Worm (Caenorhabditis elegans) whole organism, L2 larva: ENCODE measurements around the gene fkh-8.

ENCODE experiments used
- C34F6.9 ChIP-seq: fragments of 150-350 bp; optimal IDR thresholded peaks from 2 replicates; lab custom pipeline; 2014; ENCODE audit warnings: missing biosample characterization, missing genetic modification characterization
- alr-1 ChIP-seq: fragments of 150-350 bp; optimal IDR thresholded peaks from 2 replicates; lab custom pipeline; 2014; ENCODE audit warnings: missing biosample characterization, missing genetic modification characterization
- aly-2 ChIP-seq: fragments of 150-350 bp; optimal IDR thresholded peaks from 2 replicates; lab custom pipeline; 2014; ENCODE audit warnings: missing biosample characterization, missing genetic modification characterization
- ama-1 ChIP-seq: fragments of 150-350 bp; optimal IDR thresholded peaks from 2 replicates; lab custom pipeline; 2018; ENCODE audit warnings: inconsistent platforms
- blmp-1 ChIP-seq: sonication (generic microtip); optimal IDR thresholded peaks from 2 replicates; lab custom pipeline; 2017; ENCODE audit warnings: missing genetic modification characterization, mild to moderate bottlenecking, missing compliant biosample characterization, antibody characterized with exemption, moderate library complexity; ENCODE audit not compliant: insufficient read depth
- ceh-16 ChIP-seq: fragments of 150-350 bp; optimal IDR thresholded peaks from 2 replicates; lab custom pipeline; 2014; ENCODE audit warnings: missing biosample characterization, missing genetic modification characterization
- ceh-82 ChIP-seq: fragments of 150-350 bp; optimal IDR thresholded peaks from 2 replicates; lab custom pipeline; 2014; ENCODE audit warnings: missing biosample characterization, missing genetic modification characterization
- crh-2 ChIP-seq: sonication (generic microtip); optimal IDR thresholded peaks from 2 replicates; lab custom pipeline; 2017; ENCODE audit warnings: missing biosample characterization, missing genetic modification characterization
- dmd-4 ChIP-seq: sonication (generic microtip); optimal IDR thresholded peaks from 2 replicates; lab custom pipeline; 2017; ENCODE audit warnings: missing biosample characterization, missing genetic modification characterization
- egl-27 ChIP-seq: sonication (generic microtip); optimal IDR thresholded peaks from 3 replicates; lab custom pipeline; 2017; ENCODE audit warnings: missing biosample characterization, missing genetic modification reagents, missing genetic modification characterization
- elt-1 ChIP-seq: fragments of 150-350 bp; optimal IDR thresholded peaks from 2 replicates; lab custom pipeline; 2014; ENCODE audit warnings: missing biosample characterization, missing genetic modification characterization
- fos-1 ChIP-seq: fragments of 150-350 bp; optimal IDR thresholded peaks from 2 replicates; lab custom pipeline; 2014; ENCODE audit warnings: missing biosample characterization, missing genetic modification characterization
- lin-11 ChIP-seq: fragments of 150-350 bp; sonication (generic microtip); optimal IDR thresholded peaks from 2 replicates; lab custom pipeline; 2014; ENCODE audit warnings: missing biosample characterization, missing genetic modification characterization, inconsistent platforms, mixed read lengths
- lin-13 ChIP-seq: fragments of 150-350 bp; optimal IDR thresholded peaks from 2 replicates; lab custom pipeline; 2014; ENCODE audit warnings: missing biosample characterization, missing genetic modification reagents, missing genetic modification characterization
- lsy-2 ChIP-seq, 2 experiments: fragments of 150-350 bp in 1 of 2; sonication (generic microtip) in 1 of 2; optimal IDR thresholded peaks; 2 replicates each; lab custom pipeline; 2014 to 2017; ENCODE audit warnings: missing biosample characterization in 2 of 2, missing genetic modification characterization in 2 of 2
- mab-5 ChIP-seq: fragments of 150-350 bp; optimal IDR thresholded peaks from 2 replicates; lab custom pipeline; 2014; ENCODE audit warnings: missing biosample characterization, missing genetic modification characterization
- mbf-1 ChIP-seq: sonication (generic microtip); optimal IDR thresholded peaks from 2 replicates; lab custom pipeline; 2017; ENCODE audit warnings: missing biosample characterization, missing genetic modification characterization
- mdl-1 ChIP-seq, 2 experiments: fragments of 150-350 bp in 1 of 2; sonication (generic microtip) in 1 of 2; optimal IDR thresholded peaks; 2 replicates each; lab custom pipeline; 2017; ENCODE audit warnings: missing biosample characterization in 2 of 2, missing genetic modification characterization in 2 of 2
- nhr-12 ChIP-seq: fragments of 150-350 bp; optimal IDR thresholded peaks from 2 replicates; lab custom pipeline; 2014; ENCODE audit warnings: missing biosample characterization, missing genetic modification characterization
- nhr-129 ChIP-seq: fragments of 150-350 bp; optimal IDR thresholded peaks from 2 replicates; lab custom pipeline; 2014; ENCODE audit warnings: missing biosample characterization, missing genetic modification characterization
- nhr-23 ChIP-seq: fragments of 150-350 bp; optimal IDR thresholded peaks from 2 replicates; lab custom pipeline; 2014; ENCODE audit warnings: missing biosample characterization, missing genetic modification reagents, missing genetic modification characterization
- nhr-6 ChIP-seq: fragments of 150-350 bp; optimal IDR thresholded peaks from 2 replicates; lab custom pipeline; 2014; ENCODE audit warnings: missing biosample characterization, missing genetic modification characterization
- peb-1 ChIP-seq: fragments of 150-350 bp; optimal IDR thresholded peaks from 2 replicates; lab custom pipeline; 2014; ENCODE audit warnings: missing biosample characterization, missing genetic modification characterization
- skn-1 ChIP-seq: sonication (generic microtip); optimal IDR thresholded peaks from 2 replicates; lab custom pipeline; 2017; ENCODE audit warnings: missing biosample characterization, missing genetic modification characterization
- sma-3 ChIP-seq: sonication (generic microtip); optimal IDR thresholded peaks from 2 replicates; lab custom pipeline; 2016; ENCODE audit warnings: missing genetic modification reagents, missing genetic modification characterization, missing compliant biosample characterization
- sma-9 ChIP-seq, 2 experiments: fragments of 150-350 bp in 1 of 2; sonication (generic microtip) in 1 of 2; optimal IDR thresholded peaks; 2 replicates each; lab custom pipeline; 2014 to 2016; ENCODE audit warnings: missing genetic modification characterization in 2 of 2, mild to moderate bottlenecking in 1 of 2, missing biosample characterization in 1 of 2, missing compliant biosample characterization in 1 of 2, missing genetic modification reagents in 1 of 2, moderate library complexity in 1 of 2
- unc-39 ChIP-seq: fragments of 150-350 bp; optimal IDR thresholded peaks from 2 replicates; lab custom pipeline; 2014; ENCODE audit warnings: missing biosample characterization, missing genetic modification characterization
- unc-55 ChIP-seq: fragments of 150-350 bp; sonication (generic microtip); optimal IDR thresholded peaks from 3 replicates; lab custom pipeline; 2014; ENCODE audit warnings: missing biosample characterization, missing genetic modification reagents, missing genetic modification characterization
- unc-62 ChIP-seq: fragments of 150-350 bp; optimal IDR thresholded peaks from 2 replicates; lab custom pipeline; 2014; ENCODE audit warnings: missing biosample characterization, missing genetic modification reagents, missing genetic modification characterization
- zag-1 ChIP-seq: fragments of 150-350 bp; optimal IDR thresholded peaks from 2 replicates; lab custom pipeline; 2014; ENCODE audit warnings: missing biosample characterization, missing genetic modification characterization
- ztf-11 ChIP-seq: sonication (generic microtip); optimal IDR thresholded peaks from 2 replicates; lab custom pipeline; 2017; ENCODE audit warnings: missing biosample characterization, missing genetic modification characterization
- ztf-4 ChIP-seq: fragments of 150-350 bp; optimal IDR thresholded peaks from 2 replicates; lab custom pipeline; 2014; ENCODE audit warnings: missing biosample characterization, missing genetic modification characterization

The fkh-8 gene

ce11 chrII:6207252-6207651, 16.1 kb upstream of the fkh-8 start:
- no peak for TF ChIP-seq sma-9 (GFP tag; optimal IDR thresholded peaks at IDR 0.05; lab: Kevin White, UChicago)
- no peak for TF ChIP-seq sma-9 (tag; optimal IDR thresholded peaks at IDR 0.05; lab: Kevin White, UChicago)
- TF ChIP-seq mdl-1 (tag; optimal IDR thresholded peaks at IDR 0.05; lab: Kevin White, UChicago) = no peak
- no peak for TF ChIP-seq mbf-1 (tag; lab: Kevin White, UChicago)
- no peak for TF ChIP-seq zag-1
- no peak for TF ChIP-seq dmd-4 (tag; lab: Kevin White, UChicago)
- no peak for TF ChIP-seq ama-1 (lab: Kevin White, UChicago)
- TF ChIP-seq ztf-11 (tag; lab: Kevin White, UChicago) = no peak
- TF ChIP-seq alr-1 (tag; lab: Kevin White, UChicago) = no peak
- no peak for TF ChIP-seq lin-13
- TF ChIP-seq fos-1 (tag; lab: Kevin White, UChicago) = no peak
- TF ChIP-seq, all 48 proteins: peak for 0

DNA sequence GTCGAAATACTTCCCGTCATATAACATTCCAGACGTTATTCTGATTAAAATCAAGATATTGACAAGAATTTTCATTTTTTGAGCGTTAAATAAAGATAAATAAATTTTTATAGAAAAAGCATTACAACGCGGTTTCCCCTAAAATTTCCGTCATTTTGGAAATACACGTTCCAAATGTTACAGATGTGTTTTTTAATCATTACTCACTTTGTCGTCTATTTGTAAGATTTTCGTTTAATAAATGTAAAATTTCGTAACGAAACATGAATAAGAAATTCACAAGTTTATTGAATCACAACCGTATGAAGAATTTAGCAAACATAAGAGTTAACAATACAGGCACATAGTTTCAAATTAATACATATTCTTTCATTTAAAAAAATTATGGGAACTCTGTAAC, 11.7 kb upstream of the fkh-8 start, which contains the start of gene C30B5.17:
Gene C30B5.17, minus strand, starts transcription at position 101 of the 400 bp plus-strand sequence.
- TF ChIP-seq sma-9 (GFP tag; optimal IDR thresholded peaks at IDR 0.05; lab: Kevin White, UChicago) (no peak), sma-9 (tag; optimal IDR thresholded peaks at IDR 0.05; lab: Kevin White, UChicago) (no peak)
- TF ChIP-seq, all 48 proteins: peak for 0

- TF ChIP-seq aly-2 (tag; lab: Kevin White, UChicago) (no peak), egl-27 (no peak), ztf-4 (tag; lab: Kevin White, UChicago) (no peak), mbf-1 (tag; lab: Kevin White, UChicago) (no peak), lin-13 (no peak), C34F6.9 (tag; lab: Kevin White, UChicago) (no peak), unc-62 (no peak), blmp-1 (tag; lab: Kevin White, UChicago) (no peak), nhr-23 (tag; lab: Kevin White, UChicago) (no peak), fos-1 (tag; lab: Kevin White, UChicago) (no peak), peb-1 (no peak), elt-1 (tag; lab: Kevin White, UChicago) (no peak), mab-5 (no peak)
Observed at ce11 chrII:6199010-6199409, 7.8 kb upstream of the fkh-8 start.

ce11 chrII:6198468-6198867, 7.3 kb upstream of the fkh-8 start, which contains the start of gene szy-4:
Gene szy-4 (plus strand): TSS chrII:6198696.
- no peak for TF ChIP-seq mbf-1 (tag; lab: Kevin White, UChicago)
- TF ChIP-seq sma-9 (GFP tag; optimal IDR thresholded peaks at IDR 0.05; lab: Kevin White, UChicago) = no peak
- TF ChIP-seq sma-9 (tag; optimal IDR thresholded peaks at IDR 0.05; lab: Kevin White, UChicago) = no peak
- TF ChIP-seq blmp-1 (tag; lab: Kevin White, UChicago) = no peak
- no peak for TF ChIP-seq C34F6.9 (tag; lab: Kevin White, UChicago)
- no peak for TF ChIP-seq aly-2 (tag; lab: Kevin White, UChicago)
- no peak for TF ChIP-seq ztf-11 (tag; lab: Kevin White, UChicago)

- TF ChIP-seq sma-9 (GFP tag; optimal IDR thresholded peaks at IDR 0.05; lab: Kevin White, UChicago) = peak; percentile 55
- no peak for TF ChIP-seq sma-9 (tag; optimal IDR thresholded peaks at IDR 0.05; lab: Kevin White, UChicago)
- no peak for TF ChIP-seq unc-39 (tag; lab: Kevin White, UChicago)
- TF ChIP-seq nhr-12 (tag; lab: Kevin White, UChicago) = no peak
- no peak for TF ChIP-seq zag-1
- peak; percentile 53 for TF ChIP-seq nhr-129 (tag; lab: Kevin White, UChicago)
- no peak for TF ChIP-seq skn-1 (tag; lab: Kevin White, UChicago)
- TF ChIP-seq ama-1 (lab: Kevin White, UChicago) = no peak
- peak; percentile 22 for TF ChIP-seq sma-3 (GFP tag; lab: Kevin White, UChicago)
- TF ChIP-seq ceh-82 (tag; lab: Kevin White, UChicago) = no peak
- peak; percentile 24 for TF ChIP-seq lin-11 (tag; lab: Kevin White, UChicago)
- peak; percentile 69 to 92 for TF ChIP-seq lsy-2 (tag; optimal IDR thresholded peaks at IDR 0.05; lab: Kevin White, UChicago)
- TF ChIP-seq ceh-16 (tag; lab: Kevin White, UChicago) = peak; percentile 2
- peak; percentile 26 for TF ChIP-seq fos-1 (tag; lab: Kevin White, UChicago)
- no peak for TF ChIP-seq nhr-6 (tag; lab: Kevin White, UChicago)
- TF ChIP-seq elt-1 (tag; lab: Kevin White, UChicago) = no peak
- no peak for TF ChIP-seq unc-55
- no peak for TF ChIP-seq crh-2 (tag; lab: Kevin White, UChicago)
Observed at ce11 chrII:6196875-6197274, 5.7 kb upstream of the fkh-8 start, which contains the start of the genes rbmx-2 and C30B5.2. Gene rbmx-2 (minus strand): TSS chrII:6196948. Gene C30B5.2 (plus strand): TSS chrII:6197180.
